Fruit fly (Drosophila melanogaster) whole organism, embryonic: Measurements from ENCODE around the gene CG6931.

Experiments used
- Atf3 ChIP-seq: fragments of 200-800 bp; sonication (Bioruptor generic); optimal IDR thresholded peaks from 3 replicates; lab custom pipeline; 2016; ENCODE audit warnings: missing biosample characterization, missing genetic modification characterization
- CG10274 ChIP-seq: fragments of 200-800 bp; sonication (Bioruptor generic); optimal IDR thresholded peaks from 3 replicates; lab custom pipeline; 2017; ENCODE audit warnings: missing biosample characterization, mild to moderate bottlenecking, missing genetic modification characterization
- CG10654 ChIP-seq: fragments of 200-800 bp; sonication (Bioruptor generic); optimal IDR thresholded peaks from 2 replicates; lab custom pipeline; 2016; ENCODE audit warnings: missing biosample characterization, missing genetic modification characterization
- CG11696 ChIP-seq: fragments of 200-800 bp; sonication (Bioruptor generic); IDR thresholded peaks from 2 replicates; pipeline ENCODE4 v1.3.6; 2022; ENCODE audit warnings: missing biosample characterization, missing genetic modification characterization
- CG12659 ChIP-seq: fragments of 200-800 bp; sonication (Bioruptor generic); optimal IDR thresholded peaks from 3 replicates; lab custom pipeline; 2017; ENCODE audit warnings: mild to moderate bottlenecking, missing biosample characterization, missing genetic modification reagents, missing genetic modification characterization
- CG12744 ChIP-seq: fragments of 200-800 bp; sonication (Bioruptor generic); optimal IDR thresholded peaks from 2 replicates; lab custom pipeline; 2016; ENCODE audit warnings: missing biosample characterization, missing genetic modification characterization
- CG16863 ChIP-seq: fragments of 200-800 bp; sonication (Bioruptor generic); optimal IDR thresholded peaks from 3 replicates; lab custom pipeline; 2016; ENCODE audit warnings: missing biosample characterization, missing genetic modification characterization
- CG17361 ChIP-seq: fragments of 200-800 bp; sonication (Bioruptor generic); IDR thresholded peaks from 3 replicates; pipeline ENCODE4 v1.3.6; 2022; ENCODE audit warnings: missing biosample characterization, missing genetic modification characterization
- CG17385 ChIP-seq: fragments of 200-800 bp; sonication (Bioruptor generic); optimal IDR thresholded peaks from 3 replicates; lab custom pipeline; 2018; ENCODE audit warnings: missing biosample characterization, mild to moderate bottlenecking, missing genetic modification characterization
- CG17912 ChIP-seq: fragments of 200-800 bp; sonication (Bioruptor generic); optimal IDR thresholded peaks from 2 replicates; lab custom pipeline; 2018; ENCODE audit warnings: missing biosample characterization, mild to moderate bottlenecking, missing genetic modification characterization
- CG33557 ChIP-seq: fragments of 200-800 bp; sonication (Bioruptor generic); optimal IDR thresholded peaks from 2 replicates; lab custom pipeline; 2019; ENCODE audit warnings: missing biosample characterization, mild to moderate bottlenecking, missing genetic modification characterization, moderate library complexity
- CG42726 ChIP-seq: fragments of 200-800 bp; sonication (Bioruptor generic); IDR thresholded peaks from 2 replicates; pipeline ENCODE4 v1.3.6; 2022; ENCODE audit warnings: missing biosample characterization, missing genetic modification characterization; ENCODE audit not compliant: partially characterized antibody
- CG4707 ChIP-seq: fragments of 200-800 bp; sonication (Bioruptor generic); optimal IDR thresholded peaks from 2 replicates; lab custom pipeline; 2018; ENCODE audit warnings: missing biosample characterization, mild to moderate bottlenecking, missing genetic modification characterization, moderate library complexity
- CG7928 ChIP-seq: fragments of 200-800 bp; sonication (Bioruptor generic); optimal IDR thresholded peaks from 2 replicates; lab custom pipeline; 2017; ENCODE audit warnings: missing biosample characterization, mild to moderate bottlenecking, missing genetic modification characterization
- CG8359 ChIP-seq: fragments of 200-800 bp; sonication (Bioruptor generic); optimal IDR thresholded peaks from 2 replicates; lab custom pipeline; 2017; ENCODE audit warnings: missing biosample characterization, mild to moderate bottlenecking, missing genetic modification characterization, borderline replicate concordance
- CG9215 ChIP-seq: fragments of 200-800 bp; sonication (Bioruptor generic); IDR thresholded peaks from 2 replicates; pipeline ENCODE4 v1.3.6; 2022; ENCODE audit warnings: missing biosample characterization, missing genetic modification characterization
- CG9727 ChIP-seq: fragments of 200-800 bp; sonication (Bioruptor generic); optimal IDR thresholded peaks from 3 replicates; lab custom pipeline; 2017; ENCODE audit warnings: missing biosample characterization, mild to moderate bottlenecking, missing genetic modification characterization
- CG9797 ChIP-seq: fragments of 200-800 bp; sonication (Bioruptor generic); optimal IDR thresholded peaks from 3 replicates; lab custom pipeline; 2018; ENCODE audit warnings: missing biosample characterization, mild to moderate bottlenecking, missing genetic modification characterization
- D ChIP-seq, 2 experiments: fragments of 200-800 bp in 1 of 2; fragments of >200 bp in 1 of 2; sonication (Bioruptor generic) in 1 of 2; optimal IDR thresholded peaks; 2 replicates in 1 of 2; 3 replicates in 1 of 2; lab custom pipeline; 2017; ENCODE audit warnings: mild to moderate bottlenecking in 1 of 2, missing biosample characterization in 1 of 2, missing genetic modification characterization in 1 of 2, missing genetic modification reagents in 1 of 2
- Dek ChIP-seq: fragments of 200-800 bp; sonication (Bioruptor generic); optimal IDR thresholded peaks from 3 replicates; lab custom pipeline; 2019; ENCODE audit warnings: missing biosample characterization, mild to moderate bottlenecking, missing genetic modification characterization, moderate library complexity
- Doc2 ChIP-seq: fragments of 200-800 bp; sonication (Bioruptor generic); IDR thresholded peaks from 2 replicates; pipeline ENCODE4 v1.3.6; 2022; ENCODE audit warnings: missing biosample characterization, missing genetic modification characterization
- E2f2 ChIP-seq: fragments of 200-800 bp; sonication (Bioruptor generic); IDR thresholded peaks from 2 replicates; pipeline ENCODE4 v1.3.6; 2022; ENCODE audit warnings: missing biosample characterization, missing genetic modification characterization
- ERR ChIP-seq: fragments of 200-800 bp; sonication (Bioruptor generic); optimal IDR thresholded peaks from 2 replicates; lab custom pipeline; 2016; ENCODE audit warnings: missing biosample characterization, missing genetic modification characterization
- Lpt ChIP-seq: fragments of >200 bp; optimal IDR thresholded peaks from 2 replicates; lab custom pipeline; 2018; ENCODE audit warnings: missing biosample characterization, missing genetic modification characterization
- MBD-R2 ChIP-seq: fragments of 200-800 bp; sonication (Bioruptor generic); IDR thresholded peaks from 2 replicates; pipeline ENCODE4 v1.3.6; 2022; ENCODE audit warnings: missing biosample characterization, missing genetic modification characterization
- bowl ChIP-seq: fragments of 200-800 bp; sonication (Bioruptor generic); IDR thresholded peaks from 2 replicates; pipeline ENCODE4 v1.3.6; 2022; ENCODE audit warnings: missing biosample characterization, missing genetic modification characterization
- br ChIP-seq: fragments of >200 bp; optimal IDR thresholded peaks from 2 replicates; lab custom pipeline; 2017
- cato ChIP-seq: fragments of 200-800 bp; sonication (Bioruptor generic); optimal IDR thresholded peaks from 2 replicates; lab custom pipeline; 2016; ENCODE audit warnings: missing biosample characterization, missing genetic modification characterization, borderline replicate concordance
- caup ChIP-seq: fragments of 200-800 bp; sonication (Bioruptor generic); optimal IDR thresholded peaks from 3 replicates; lab custom pipeline; 2017; ENCODE audit warnings: missing biosample characterization, mild to moderate bottlenecking, missing genetic modification characterization, moderate library complexity; ENCODE audit not compliant: severe bottlenecking
- danr ChIP-seq: fragments of 200-800 bp; sonication (Bioruptor generic); IDR thresholded peaks from 2 replicates; pipeline ENCODE4 v1.3.6; 2022; ENCODE audit warnings: missing biosample characterization, missing genetic modification characterization
- dmrt99B ChIP-seq: fragments of 200-800 bp; sonication (Bioruptor generic); optimal IDR thresholded peaks from 2 replicates; lab custom pipeline; 2018; ENCODE audit warnings: missing biosample characterization, mild to moderate bottlenecking, missing genetic modification characterization, moderate library complexity
- fd102C ChIP-seq: fragments of 200-800 bp; sonication (Bioruptor generic); optimal IDR thresholded peaks from 2 replicates; lab custom pipeline; 2018; ENCODE audit warnings: missing biosample characterization, mild to moderate bottlenecking, missing genetic modification characterization, moderate library complexity
- grau ChIP-seq: fragments of 200-800 bp; optimal IDR thresholded peaks from 3 replicates; lab custom pipeline; 2019; ENCODE audit warnings: missing biosample characterization, mild to moderate bottlenecking, missing genetic modification characterization, moderate library complexity
- h ChIP-seq: fragments of >200 bp; optimal IDR thresholded peaks from 2 replicates; lab custom pipeline; 2017
- kni ChIP-seq: fragments of 200-800 bp; sonication (Bioruptor generic); optimal IDR thresholded peaks from 3 replicates; lab custom pipeline; 2017; ENCODE audit warnings: mild to moderate bottlenecking, missing biosample characterization, missing genetic modification reagents, missing genetic modification characterization
- lmd ChIP-seq: fragments of 200-800 bp; sonication (Bioruptor generic); IDR thresholded peaks from 2 replicates; pipeline ENCODE4 v1.3.6; 2022; ENCODE audit warnings: missing biosample characterization, missing genetic modification characterization
- oc ChIP-seq: fragments of 200-800 bp; sonication (Bioruptor generic); optimal IDR thresholded peaks from 2 replicates; lab custom pipeline; 2018; ENCODE audit warnings: missing biosample characterization, mild to moderate bottlenecking, missing genetic modification characterization, moderate library complexity
- onecut ChIP-seq: fragments of 200-800 bp; sonication (Bioruptor generic); IDR thresholded peaks from 2 replicates; pipeline ENCODE4 v1.3.6; 2022; ENCODE audit warnings: missing biosample characterization, missing genetic modification characterization
- salm ChIP-seq: fragments of 200-800 bp; sonication (Bioruptor generic); optimal IDR thresholded peaks from 2 replicates; lab custom pipeline; 2018; ENCODE audit warnings: missing biosample characterization, mild to moderate bottlenecking, missing genetic modification characterization
- schlank ChIP-seq: fragments of 200-800 bp; sonication (Bioruptor generic); optimal IDR thresholded peaks from 2 replicates; lab custom pipeline; 2018; ENCODE audit warnings: missing biosample characterization, mild to moderate bottlenecking, missing genetic modification characterization
- sens ChIP-seq: fragments of 200-800 bp; sonication (Bioruptor generic); peaks from one replicate; lab custom pipeline; 2016; ENCODE audit warnings: missing biosample characterization, missing genetic modification characterization
- seq ChIP-seq: fragments of 200-800 bp; sonication (Bioruptor generic); IDR thresholded peaks from 2 replicates; pipeline ENCODE4 v1.3.6; 2022; ENCODE audit warnings: missing biosample characterization, missing genetic modification characterization
- sim ChIP-seq: fragments of 200-800 bp; sonication (Bioruptor generic); IDR thresholded peaks from 2 replicates; pipeline ENCODE4 v1.3.6; 2022; ENCODE audit warnings: missing biosample characterization, missing genetic modification characterization
- sima ChIP-seq: fragments of 200-800 bp; sonication (Bioruptor generic); optimal IDR thresholded peaks from 2 replicates; lab custom pipeline; 2016; ENCODE audit warnings: missing biosample characterization, missing genetic modification characterization
- ssp ChIP-seq: fragments of 200-800 bp; sonication (Bioruptor generic); IDR thresholded peaks from 2 replicates; pipeline ENCODE4 v1.3.6; 2022; ENCODE audit warnings: missing biosample characterization, missing genetic modification characterization
- stc ChIP-seq: fragments of 200-800 bp; sonication (Bioruptor generic); IDR thresholded peaks from 2 replicates; pipeline ENCODE4 v1.3.6; 2022; ENCODE audit warnings: missing biosample characterization, missing genetic modification characterization
- stwl ChIP-seq: fragments of 200-800 bp; sonication (Bioruptor generic); optimal IDR thresholded peaks from 3 replicates; lab custom pipeline; 2018; ENCODE audit warnings: missing biosample characterization, mild to moderate bottlenecking, missing genetic modification characterization, moderate library complexity
- tap ChIP-seq: fragments of 200-800 bp; optimal IDR thresholded peaks from 3 replicates; lab custom pipeline; 2019; ENCODE audit warnings: missing biosample characterization, mild to moderate bottlenecking, missing genetic modification characterization, moderate library complexity
- tio ChIP-seq: fragments of 200-800 bp; sonication (Bioruptor generic); optimal IDR thresholded peaks from 2 replicates; lab custom pipeline; 2017; ENCODE audit warnings: missing biosample characterization, missing genetic modification characterization, inconsistent platforms
- trem ChIP-seq: fragments of 200-800 bp; optimal IDR thresholded peaks from 3 replicates; lab custom pipeline; 2019; ENCODE audit warnings: missing biosample characterization, mild to moderate bottlenecking, missing genetic modification characterization, moderate library complexity
- zen2 ChIP-seq: fragments of 200-800 bp; sonication (Bioruptor generic); IDR thresholded peaks from 3 replicates; pipeline ENCODE4 v1.3.6; 2022; ENCODE audit warnings: missing biosample characterization, missing genetic modification characterization; ENCODE audit not compliant: partially characterized antibody

The CG6931 gene

dm6 chr3L:11992960-11993359 is 2.4 kb downstream of the CG6931 start, which contains the start of gene viaf (continued):
- TF ChIP-seq CG10654 (peak; percentile 49), kni (no peak), sens (GFP tag; lab: Kevin White, UChicago) (peak; percentile 84), grau (tag; lab: Kevin White, UChicago) (no peak), h (lab: Kevin White, UChicago) (no peak), CG9727 (GFP tag; lab: Kevin White, UChicago) (peak; percentile 43)

dm6 chr3L:11997959-11998358 is 7.4 kb downstream of the CG6931 start, which contains the start of gene Grip163:
Gene Grip163 (minus strand): TSS chr3L:11998138.
- no peak for TF ChIP-seq CG16863 (GFP tag; lab: Kevin White, UChicago)
- TF ChIP-seq D (optimal IDR thresholded peaks at IDR 0.05; lab: Kevin White, UChicago), result no peak
- no peak for TF ChIP-seq D (GFP tag; optimal IDR thresholded peaks at IDR 0.05; lab: Kevin White, UChicago)
- TF ChIP-seq CG7928 (GFP tag; lab: Kevin White, UChicago), result no peak
- TF ChIP-seq stwl (tag; lab: Kevin White, UChicago), result peak; percentile 52
- no peak for TF ChIP-seq sim (GFP tag; lab: Robert Waterston, UW)
- peak; percentile 51; the same call in 1 of the 2 replicates for TF ChIP-seq MBD-R2
- TF ChIP-seq zen2 (GFP tag; lab: Robert Waterston, UW), result no peak
- no peak for TF ChIP-seq Atf3 (GFP tag; lab: Kevin White, UChicago)
- no peak for TF ChIP-seq CG12744 (GFP tag; lab: Kevin White, UChicago)
- peak; percentile 35 for TF ChIP-seq trem
- no peak for TF ChIP-seq CG9215 (GFP tag; lab: Robert Waterston, UW)
- peak; percentile 78 for TF ChIP-seq onecut (GFP tag; lab: Robert Waterston, UW)
- no peak for TF ChIP-seq ssp (GFP tag; lab: Robert Waterston, UW)
- TF ChIP-seq danr (GFP tag; lab: Robert Waterston, UW), result no peak
- no peak for TF ChIP-seq caup (GFP tag; lab: Kevin White, UChicago)
- TF ChIP-seq cato (GFP tag; lab: Kevin White, UChicago), result no peak
- no peak for TF ChIP-seq schlank (tag; lab: Kevin White, UChicago)
- no peak for TF ChIP-seq bowl
- no peak for TF ChIP-seq CG10274
- no peak for TF ChIP-seq tap (tag; lab: Kevin White, UChicago)
- TF ChIP-seq oc (tag; lab: Kevin White, UChicago), result no peak
- no peak for TF ChIP-seq sima (GFP tag; lab: Kevin White, UChicago)
- TF ChIP-seq Doc2, result no peak
- TF ChIP-seq CG17912 (GFP tag; lab: Kevin White, UChicago), result no peak
- TF ChIP-seq E2f2 (GFP tag; lab: Robert Waterston, UW), result peak; percentile 13; the same call in 1 of the 2 replicates
- no peak for TF ChIP-seq CG12659 (GFP tag; lab: Kevin White, UChicago)
- TF ChIP-seq seq (GFP tag; lab: Robert Waterston, UW), result no peak
- TF ChIP-seq tio (GFP tag; lab: Kevin White, UChicago), result no peak
- TF ChIP-seq CG11696 (GFP tag; lab: Robert Waterston, UW), result no peak
- no peak for TF ChIP-seq br (lab: Kevin White, UChicago)
- no peak for TF ChIP-seq CG33557 (GFP tag; lab: Kevin White, UChicago)
- TF ChIP-seq CG17385 (GFP tag; lab: Kevin White, UChicago), result no peak
- TF ChIP-seq ERR (GFP tag; lab: Kevin White, UChicago), result no peak
- no peak for TF ChIP-seq CG17361 (GFP tag; lab: Robert Waterston, UW)
- TF ChIP-seq stc (GFP tag; lab: Robert Waterston, UW), result no peak
- no peak for TF ChIP-seq dmrt99B
- TF ChIP-seq CG42726 (GFP tag; lab: Robert Waterston, UW), result no peak
- no peak for TF ChIP-seq CG8359
- TF ChIP-seq salm (tag; lab: Kevin White, UChicago), result no peak
- no peak for TF ChIP-seq lmd (GFP tag; lab: Robert Waterston, UW)
- no peak for TF ChIP-seq CG4707 (GFP tag; lab: Kevin White, UChicago)
- no peak for TF ChIP-seq Dek (tag; lab: Kevin White, UChicago)
- no peak for TF ChIP-seq Lpt
- TF ChIP-seq CG9797 (GFP tag; lab: Kevin White, UChicago), result peak; percentile 35
- TF ChIP-seq fd102C (GFP tag; lab: Kevin White, UChicago), result no peak
